Fruit fly (Drosophila melanogaster) whole organism: ENCODE measurements around the gene asp.

Experiments used
- CG8478 ChIP-seq: fragments of >200 bp; optimal IDR thresholded peaks from 2 replicates; lab custom pipeline; 2018; ENCODE audit warnings: inconsistent platforms
- Dll ChIP-seq: fragments of >200 bp; optimal IDR thresholded peaks from 2 replicates; lab custom pipeline; 2017
- EcR ChIP-seq, 2 experiments: fragments of >200 bp; optimal IDR thresholded peaks; 2 replicates each; lab custom pipeline; 2017; ENCODE audit warnings: missing biosample characterization in 2 of 2, missing genetic modification characterization in 2 of 2, missing genetic modification reagents in 2 of 2
- psq ChIP-seq: fragments of >200 bp; optimal IDR thresholded peaks from 2 replicates; lab custom pipeline; 2017

dm6 chr3R:24719314-24720290 is 34.0 kb upstream of the asp start, which contains the start of the genes CG13630 and tok:
- no peak for TF ChIP-seq psq
- no peak for TF ChIP-seq CG8478 (lab: Kevin White, UChicago)
- no peak for TF ChIP-seq Dll (lab: Kevin White, UChicago)
- no peak for TF ChIP-seq EcR (GFP tag; optimal IDR thresholded peaks at IDR 0.05; lab: Kevin White, UChicago)
